Fruit fly (Drosophila melanogaster): Measurements from ENCODE around the gene GstT3.

Gene GstT3

dm6 chrX:20495767-20496656 is 28.8 kb downstream of the GstT3 start (continued):
- TF ChIP-seq CG34406 (GFP tag; optimal IDR thresholded peaks at IDR 0.05): peak; percentile 57
- TF ChIP-seq acj6 (GFP tag; optimal IDR thresholded peaks at IDR 0.05): peak; percentile 58
- TF ChIP-seq pdm3 (GFP tag; optimal IDR thresholded peaks at IDR 0.05): peak; percentile 60
- peak; percentile 57 for TF ChIP-seq Smox (GFP tag; optimal IDR thresholded peaks at IDR 0.05)
- peak; percentile 67 for TF ChIP-seq esn (GFP tag; optimal IDR thresholded peaks at IDR 0.05)
- TF ChIP-seq Hr4 (GFP tag; optimal IDR thresholded peaks at IDR 0.05): peak; percentile 74
- no peak for TF ChIP-seq spab (GFP tag; optimal IDR thresholded peaks at IDR 0.05)
- TF ChIP-seq CG3919 (GFP tag; optimal IDR thresholded peaks at IDR 0.05): peak; percentile 42
- peak; percentile 56 for TF ChIP-seq net (GFP tag; optimal IDR thresholded peaks at IDR 0.05)
- TF ChIP-seq ss (GFP tag; optimal IDR thresholded peaks at IDR 0.05): peak in 1 of 2 experiments; percentile 8
- no peak for TF ChIP-seq CG9139 (GFP tag; optimal IDR thresholded peaks at IDR 0.05)
- no peak for TF ChIP-seq CG1621 (tag; optimal IDR thresholded peaks at IDR 0.05)
- TF ChIP-seq CG10669 (GFP tag; optimal IDR thresholded peaks at IDR 0.05): peak; percentile 39
- peak; percentile 64 for TF ChIP-seq lz (GFP tag; optimal IDR thresholded peaks at IDR 0.05)
- peak in 1 of 2 experiments; percentile 3 for TF ChIP-seq salr (GFP tag; optimal IDR thresholded peaks at IDR 0.05)

dm6 chrX:20498989-20499388 is 31.7 kb downstream of the GstT3 start:
- TF ChIP-seq cyc (GFP tag; optimal IDR thresholded peaks at IDR 0.05): no peak
- no peak for TF ChIP-seq net (GFP tag; optimal IDR thresholded peaks at IDR 0.05)
- no peak for TF ChIP-seq CG6792 (GFP tag; optimal IDR thresholded peaks at IDR 0.05)
- no peak for TF ChIP-seq CG16779 (tag; optimal IDR thresholded peaks at IDR 0.05)
- TF ChIP-seq Eip78C (GFP tag): no peak
- no peak for TF ChIP-seq fkh (GFP tag; optimal IDR thresholded peaks at IDR 0.05)
- no peak for TF ChIP-seq Hr4 (GFP tag; optimal IDR thresholded peaks at IDR 0.05)
- no peak for TF ChIP-seq salr (GFP tag; optimal IDR thresholded peaks at IDR 0.05)
- TF ChIP-seq svp (GFP tag): no peak
- no peak for TF ChIP-seq CG3919 (GFP tag; optimal IDR thresholded peaks at IDR 0.05)
- no peak for TF ChIP-seq CG15336 (GFP tag; IDR thresholded peaks at IDR 0.05)
- TF ChIP-seq Hr39 (GFP tag; optimal IDR thresholded peaks at IDR 0.05): no peak
- no peak for TF ChIP-seq ss (GFP tag; optimal IDR thresholded peaks at IDR 0.05)
- TF ChIP-seq CG6808 (GFP tag; optimal IDR thresholded peaks at IDR 0.05): no peak
- TF ChIP-seq OdsH (GFP tag; optimal IDR thresholded peaks at IDR 0.05): no peak
- no peak for TF ChIP-seq Lpt (GFP tag; optimal IDR thresholded peaks at IDR 0.05)
- no peak for TF ChIP-seq vri (GFP tag; optimal IDR thresholded peaks at IDR 0.05)

dm6 chrX:20499802-20500201 is 32.5 kb downstream of the GstT3 start:
- TF ChIP-seq Gug (GFP tag; IDR thresholded peaks at IDR 0.05): no peak
- no peak for TF ChIP-seq pdm3 (GFP tag; optimal IDR thresholded peaks at IDR 0.05)
- no peak for TF ChIP-seq CG6808 (GFP tag; optimal IDR thresholded peaks at IDR 0.05)
- no peak for TF ChIP-seq fd59A (GFP tag; optimal IDR thresholded peaks at IDR 0.05)
- TF ChIP-seq OdsH (GFP tag; optimal IDR thresholded peaks at IDR 0.05): no peak
- TF ChIP-seq Smox (GFP tag; optimal IDR thresholded peaks at IDR 0.05): no peak
- no peak for TF ChIP-seq ss (GFP tag; optimal IDR thresholded peaks at IDR 0.05)
- TF ChIP-seq salr (GFP tag; optimal IDR thresholded peaks at IDR 0.05): no peak

- TF ChIP-seq Hr38 (GFP tag; optimal IDR thresholded peaks at IDR 0.05) (peak; percentile 28), fd59A (GFP tag; optimal IDR thresholded peaks at IDR 0.05) (peak; percentile 96), dsx (GFP tag; optimal IDR thresholded peaks at IDR 0.05; ENCODE audit: poor library complexity, severe bottlenecking) (peak; percentile 95), CG8319 (GFP tag; optimal IDR thresholded peaks at IDR 0.05) (peak; percentile 52), CG15336 (GFP tag; IDR thresholded peaks at IDR 0.05) (peak; percentile 87), Lpt (GFP tag; optimal IDR thresholded peaks at IDR 0.05) (peak; percentile 93), ss (GFP tag; optimal IDR thresholded peaks at IDR 0.05) (peak; percentile 92 to 96), pdm3 (GFP tag; optimal IDR thresholded peaks at IDR 0.05) (peak; percentile 96), dac (GFP tag; optimal IDR thresholded peaks at IDR 0.05) (peak; percentile 83), svp (GFP tag) (peak; percentile 98), fkh (GFP tag; optimal IDR thresholded peaks at IDR 0.05) (no peak), CG31627 (GFP tag; optimal IDR thresholded peaks at IDR 0.05) (peak; percentile 97), Sox15 (GFP tag; optimal IDR thresholded peaks at IDR 0.05) (peak; percentile 77), CG7368 (GFP tag; optimal IDR thresholded peaks at IDR 0.05) (peak; percentile 67), CG6276 (GFP tag; optimal IDR thresholded peaks at IDR 0.05) (peak; percentile 52), salr (GFP tag; optimal IDR thresholded peaks at IDR 0.05) (peak; percentile 62 to 95), Hr39 (GFP tag; optimal IDR thresholded peaks at IDR 0.05) (peak; percentile 97), lz (GFP tag; optimal IDR thresholded peaks at IDR 0.05) (peak; percentile 98), acj6 (GFP tag; optimal IDR thresholded peaks at IDR 0.05) (peak; percentile 95), CG11902 (GFP tag; optimal IDR thresholded peaks at IDR 0.05) (peak; percentile 60), Eip78C (GFP tag) (peak; percentile 99), CG11294 (GFP tag; IDR thresholded peaks at IDR 0.05) (peak; percentile 85), CG4318 (GFP tag; optimal IDR thresholded peaks at IDR 0.05) (peak; percentile 90), CG6792 (GFP tag; optimal IDR thresholded peaks at IDR 0.05) (peak; percentile 96), Ets21C (GFP tag; optimal IDR thresholded peaks at IDR 0.05) (peak; percentile 93)
Measured at dm6 chrX:20501040-20501609, 33.9 kb downstream of the GstT3 start.
